Worm (Caenorhabditis elegans) whole organism, L3 larva: Measurements from ENCODE around the gene ugt-6.

ENCODE experiments used
- aly-2 ChIP-seq: fragments of 150-350 bp; optimal IDR thresholded peaks from 2 replicates; lab custom pipeline; 2014; ENCODE audit warnings: missing biosample characterization, missing genetic modification characterization
- ceh-82 ChIP-seq: fragments of 150-350 bp; optimal IDR thresholded peaks from 2 replicates; lab custom pipeline; 2014; ENCODE audit warnings: missing biosample characterization, missing genetic modification characterization
- nhr-11 ChIP-seq: fragments of 150-350 bp; optimal IDR thresholded peaks from 2 replicates; lab custom pipeline; 2014; ENCODE audit warnings: missing biosample characterization, missing genetic modification characterization
- nhr-28 ChIP-seq: fragments of 150-350 bp; optimal IDR thresholded peaks from 2 replicates; lab custom pipeline; 2014; ENCODE audit warnings: missing biosample characterization, missing genetic modification characterization
- snpc-4 ChIP-seq: fragments of 150-350 bp; optimal IDR thresholded peaks from 2 replicates; lab custom pipeline; 2014; ENCODE audit warnings: missing biosample characterization, missing genetic modification characterization
- unc-39 ChIP-seq: sonication (generic microtip); optimal IDR thresholded peaks from 4 replicates; lab custom pipeline; 2017; ENCODE audit warnings: missing biosample characterization, missing genetic modification characterization

DNA sequence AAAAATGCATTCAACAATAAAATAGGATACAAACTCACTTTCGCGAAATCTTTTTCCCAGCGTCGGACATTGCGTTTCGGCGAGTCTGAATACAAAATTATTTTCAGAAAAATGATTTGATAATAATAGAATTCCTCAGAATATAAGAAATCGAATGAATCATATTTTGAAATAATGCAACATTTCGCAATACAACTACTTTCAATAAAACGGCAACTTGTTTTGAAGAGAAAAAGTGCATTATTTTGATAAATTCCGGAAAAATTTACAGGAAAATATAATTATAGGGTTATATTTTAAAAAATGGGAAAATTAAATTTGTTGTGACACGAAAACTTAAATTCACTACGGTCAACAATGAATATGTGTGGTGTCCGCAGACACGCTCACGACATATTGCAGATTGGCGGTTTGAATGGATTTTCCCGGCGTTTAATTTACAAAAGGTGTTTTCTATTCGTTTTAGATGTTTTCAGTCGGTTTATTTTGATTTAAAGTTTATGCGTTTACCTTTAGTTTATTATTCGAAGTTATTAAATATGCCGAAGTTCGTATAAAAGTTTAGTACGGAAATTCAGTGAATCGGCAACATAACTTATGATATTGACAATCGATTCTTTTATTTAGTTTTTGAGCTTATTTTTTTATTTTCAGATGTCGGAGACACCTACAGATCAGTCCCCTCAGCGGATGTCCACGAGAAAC, 34.6 kb downstream of the ugt-6 start, which contains the start of the genes abcf-1 and scc-3:
- no peak for TF ChIP-seq ceh-82 (tag; lab: Kevin White, UChicago)
- TF ChIP-seq aly-2 (tag; lab: Kevin White, UChicago): no peak
- TF ChIP-seq nhr-28 (tag; lab: Kevin White, UChicago): no peak
- no peak for TF ChIP-seq unc-39 (tag; lab: Kevin White, UChicago)
- TF ChIP-seq snpc-4 (tag; lab: Kevin White, UChicago): no peak
- no peak for TF ChIP-seq nhr-11 (tag; lab: Kevin White, UChicago)
